Fruit fly (Drosophila melanogaster): Measurements from ENCODE around the gene CG13727.

The CG13727 gene

DNA sequence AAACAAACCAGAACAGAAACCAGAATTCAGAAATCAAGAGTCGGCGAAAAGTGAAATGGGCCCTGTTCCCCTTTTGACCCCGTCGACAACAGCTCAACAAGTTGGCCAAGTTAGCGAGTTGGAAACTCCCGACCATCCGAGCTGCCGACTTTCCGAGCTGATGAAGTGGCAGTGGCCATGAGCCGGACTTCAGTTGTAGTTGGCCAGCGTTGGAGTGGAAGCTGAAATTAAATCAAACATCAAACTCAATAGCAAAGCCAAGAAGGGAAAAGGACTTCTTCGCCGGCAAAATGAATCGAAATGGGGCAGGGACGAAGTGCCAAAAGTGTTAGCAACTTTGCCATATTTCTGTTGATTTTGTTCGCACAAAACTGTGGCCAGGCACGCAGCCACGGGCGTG lies 18.6 kb downstream of the CG13727 start, which contains the start of gene CG13724:
Gene CG13724 (plus strand): TSS at position 301 of the 400 bp plus-strand sequence.
- TF ChIP-seq Sin3A (optimal IDR thresholded peaks at IDR 0.05): no peak
- no peak for TF ChIP-seq insv (optimal IDR thresholded peaks at IDR 0.05)
- no peak for TF ChIP-seq Myc (optimal IDR thresholded peaks at IDR 0.05)
- no peak for TF ChIP-seq h (optimal IDR thresholded peaks at IDR 0.05)

DNA sequence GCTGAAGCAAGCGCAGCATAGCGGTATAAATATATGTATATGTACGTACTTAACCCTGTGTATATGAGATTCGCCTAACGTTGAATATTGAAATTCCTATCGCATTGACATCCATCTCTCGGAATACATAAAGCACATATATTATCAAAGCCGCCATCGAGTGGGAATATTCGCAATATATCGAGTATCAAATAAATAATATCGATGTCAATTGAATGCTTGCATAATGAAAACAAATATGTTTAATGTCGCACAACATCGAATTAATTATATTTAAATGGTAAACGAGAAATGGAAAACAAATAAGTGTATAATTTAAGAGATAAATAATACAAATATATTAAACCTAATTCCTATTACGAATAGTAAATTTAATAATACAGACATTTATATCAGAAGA lies 20.4 kb downstream of the CG13727 start, which contains the start of gene ND-24L:
Gene ND-24L (minus strand): TSS at position 101 of the 400 bp plus-strand sequence.
- no peak for TF ChIP-seq insv (optimal IDR thresholded peaks at IDR 0.05)
- no peak for TF ChIP-seq Myc (optimal IDR thresholded peaks at IDR 0.05)
- TF ChIP-seq h (optimal IDR thresholded peaks at IDR 0.05): no peak
- TF ChIP-seq ttk (optimal IDR thresholded peaks at IDR 0.05): no peak
- no peak for TF ChIP-seq psq (optimal IDR thresholded peaks at IDR 0.05)
- no peak for TF ChIP-seq Sin3A (optimal IDR thresholded peaks at IDR 0.05)

DNA sequence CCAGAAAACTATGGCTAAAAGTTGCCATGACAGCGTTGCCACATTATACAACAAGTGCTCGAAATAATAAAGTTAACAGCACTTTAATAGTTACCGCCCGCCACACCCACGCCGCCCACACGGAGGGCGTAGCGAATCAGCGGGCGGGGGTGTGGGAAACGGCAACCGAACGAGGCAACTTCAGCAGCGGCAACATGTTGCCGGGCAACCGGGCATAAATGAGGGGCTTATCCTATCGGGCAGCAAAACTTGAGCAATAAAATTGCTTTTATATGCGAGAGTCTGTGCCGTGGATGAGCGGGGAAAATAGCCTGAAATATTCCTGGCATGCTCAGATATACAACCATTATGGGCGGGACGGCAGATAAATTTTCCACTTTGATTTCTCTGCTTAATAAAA lies 24.9 kb downstream of the CG13727 start:
- TF ChIP-seq Sin3A (optimal IDR thresholded peaks at IDR 0.05): no peak
- no peak for TF ChIP-seq Myc (optimal IDR thresholded peaks at IDR 0.05)
- no peak for TF ChIP-seq h (optimal IDR thresholded peaks at IDR 0.05)
- TF ChIP-seq psq (optimal IDR thresholded peaks at IDR 0.05): no peak
- TF ChIP-seq ttk (optimal IDR thresholded peaks at IDR 0.05): no peak
- no peak for TF ChIP-seq insv (optimal IDR thresholded peaks at IDR 0.05)

DNA sequence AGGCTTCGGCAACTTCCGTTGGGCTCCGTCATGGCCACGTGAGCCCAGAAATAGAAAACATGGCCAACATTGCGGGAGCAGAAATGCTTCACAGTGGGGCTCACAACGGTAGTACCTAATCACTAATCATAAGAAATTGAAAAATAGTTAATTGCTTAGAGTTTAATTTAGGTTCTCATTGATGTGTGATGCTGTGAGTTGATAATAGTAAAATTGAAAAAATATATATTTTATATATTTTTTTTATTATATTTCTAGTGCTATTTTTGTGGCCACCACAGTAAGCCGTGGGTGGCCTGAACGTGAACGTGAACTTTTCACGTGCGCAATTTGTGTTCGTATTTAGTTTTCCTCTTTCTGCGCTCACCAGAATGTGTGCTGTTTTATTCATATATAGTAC lies 30.6 kb downstream of the CG13727 start:
- TF ChIP-seq h (optimal IDR thresholded peaks at IDR 0.05) (no peak), psq (optimal IDR thresholded peaks at IDR 0.05) (no peak), insv (optimal IDR thresholded peaks at IDR 0.05) (no peak), Myc (optimal IDR thresholded peaks at IDR 0.05) (no peak), Sin3A (optimal IDR thresholded peaks at IDR 0.05) (no peak), ttk (optimal IDR thresholded peaks at IDR 0.05) (no peak)

DNA sequence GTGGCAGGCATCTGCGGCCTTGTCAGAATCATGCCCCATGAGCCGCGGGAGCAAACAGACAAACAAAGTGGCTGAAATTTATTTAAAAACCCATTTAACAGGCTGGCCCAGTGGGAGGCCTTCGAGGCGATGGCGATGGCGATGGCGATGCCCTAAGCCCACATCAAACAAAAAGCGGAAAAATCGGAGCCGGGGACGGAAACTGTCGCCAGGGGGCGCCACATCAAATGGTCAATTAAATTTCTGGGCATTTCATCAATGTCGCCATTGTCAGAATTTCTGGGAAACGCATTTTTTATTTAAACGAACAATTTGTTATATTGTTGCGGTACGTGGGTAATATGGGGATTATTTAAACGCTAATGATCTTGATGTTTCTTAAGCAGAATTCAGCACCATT lies 48.9 kb downstream of the CG13727 start:
- TF ChIP-seq ttk (optimal IDR thresholded peaks at IDR 0.05) (no peak), Myc (optimal IDR thresholded peaks at IDR 0.05) (no peak), psq (optimal IDR thresholded peaks at IDR 0.05) (no peak)

Measured in Kc167 (cell line).